Worm (Caenorhabditis elegans) whole organism, early embryonic: ENCODE results near the gene eef-1B.2.

Experiments used
- F13C5.2 ChIP-seq: sonication (generic microtip); optimal IDR thresholded peaks from 2 replicates; lab custom pipeline; 2017; ENCODE audit warnings: mild to moderate bottlenecking, missing genetic modification characterization, inconsistent platforms, missing compliant biosample characterization
- ama-1 ChIP-seq: fragments of 150-350 bp; optimal IDR thresholded peaks from 2 replicates; lab custom pipeline; 2014
- flt-1 ChIP-seq: fragments of 200-800 bp; sonication (Bioruptor generic); IDR thresholded peaks from 2 replicates; pipeline ENCODE4 v1.3.6; 2022; ENCODE audit warnings: missing genetic modification characterization, missing compliant biosample characterization
- tbx-11 ChIP-seq: fragments of 200-800 bp; sonication (Bioruptor generic); IDR thresholded peaks from 2 replicates; pipeline ENCODE4 v1.3.6; 2022; ENCODE audit warnings: missing genetic modification characterization, missing compliant biosample characterization

DNA sequence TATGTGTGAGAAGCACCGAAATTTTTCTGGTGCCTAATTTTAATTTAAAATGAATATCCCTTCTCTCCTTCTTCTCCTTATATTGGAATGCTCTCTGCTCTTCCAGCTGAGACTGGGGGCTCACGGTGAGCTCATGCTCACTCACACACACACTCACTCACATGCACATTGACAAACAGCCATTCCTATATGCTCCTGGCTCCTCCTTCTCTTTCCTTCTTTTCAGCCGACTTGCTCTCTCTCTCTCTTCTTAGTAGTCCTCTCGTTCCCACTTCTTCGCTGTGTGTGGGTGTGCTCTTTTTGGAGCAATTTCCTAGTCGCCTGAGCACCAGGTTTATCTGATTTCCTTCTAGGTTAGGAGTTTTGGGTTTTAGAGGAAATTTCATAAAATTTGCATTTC is 16.2 kb upstream of the eef-1B.2 start:
- no peak for TF ChIP-seq tbx-11 (GFP tag; lab: Robert Waterston, UW)
- no peak for TF ChIP-seq flt-1
- TF ChIP-seq ama-1 (lab: Kevin White, UChicago), result no peak
- no peak for TF ChIP-seq F13C5.2
